Fruit fly (Drosophila melanogaster) whole organism, embryonic: Measurements from ENCODE around the gene CG42854.

Source experiments
- Awh ChIP-seq: fragments of 200-800 bp; sonication (Bioruptor generic); IDR thresholded peaks from 2 replicates; pipeline ENCODE4, ENCODE4 v1.3.6; 2022; ENCODE audit warnings: missing biosample characterization, missing genetic modification characterization
- Bgb ChIP-seq: fragments of 200-800 bp; sonication (Bioruptor generic); IDR thresholded peaks from 2 replicates; pipeline ENCODE4 v1.3.6; 2022; ENCODE audit warnings: missing biosample characterization, missing genetic modification characterization; ENCODE audit not compliant: partially characterized antibody
- CG11456 ChIP-seq: fragments of 200-800 bp; sonication (Bioruptor generic); IDR thresholded peaks from 3 replicates; pipeline ENCODE4 v1.3.6; 2022; ENCODE audit warnings: missing biosample characterization, missing genetic modification characterization
- CG11504 ChIP-seq: fragments of 200-800 bp; sonication (Bioruptor generic); optimal IDR thresholded peaks from 3 replicates; lab custom pipeline; 2019; ENCODE audit warnings: missing biosample characterization, mild to moderate bottlenecking, missing genetic modification characterization, moderate library complexity
- CG12391 ChIP-seq: fragments of 200-800 bp; sonication (Bioruptor generic); optimal IDR thresholded peaks from 3 replicates; lab custom pipeline; 2018; ENCODE audit warnings: missing biosample characterization, mild to moderate bottlenecking, missing genetic modification characterization, moderate library complexity
- CG12942 ChIP-seq: fragments of 200-800 bp; sonication (Bioruptor generic); optimal IDR thresholded peaks from 3 replicates; lab custom pipeline; 2016; ENCODE audit warnings: missing biosample characterization, missing genetic modification characterization
- CG13424 ChIP-seq: fragments of 200-800 bp; sonication (Bioruptor generic); optimal IDR thresholded peaks from 2 replicates; lab custom pipeline; 2019; ENCODE audit warnings: missing biosample characterization, mild to moderate bottlenecking, missing genetic modification characterization, moderate library complexity
- CG14710 ChIP-seq: fragments of 200-800 bp; sonication (Bioruptor generic); optimal IDR thresholded peaks from 3 replicates; lab custom pipeline; 2019; ENCODE audit warnings: missing biosample characterization, mild to moderate bottlenecking, missing genetic modification characterization, moderate library complexity
- CG17359 ChIP-seq: fragments of 200-800 bp; sonication (Bioruptor generic); optimal IDR thresholded peaks from 3 replicates; lab custom pipeline; 2018; ENCODE audit warnings: missing biosample characterization, mild to moderate bottlenecking, missing genetic modification characterization, moderate library complexity
- CG17912 ChIP-seq: fragments of 200-800 bp; sonication (Bioruptor generic); optimal IDR thresholded peaks from 2 replicates; lab custom pipeline; 2018; ENCODE audit warnings: missing biosample characterization, mild to moderate bottlenecking, missing genetic modification characterization
- CG18262 ChIP-seq: fragments of 200-800 bp; optimal IDR thresholded peaks from 3 replicates; lab custom pipeline; 2019; ENCODE audit warnings: missing biosample characterization, mild to moderate bottlenecking, missing genetic modification characterization, moderate library complexity
- CG2678 ChIP-seq: fragments of 200-800 bp; sonication (Bioruptor generic); optimal IDR thresholded peaks from 3 replicates; lab custom pipeline; 2019; ENCODE audit warnings: missing biosample characterization, mild to moderate bottlenecking, missing genetic modification characterization, moderate library complexity
- CG4707 ChIP-seq: fragments of 200-800 bp; sonication (Bioruptor generic); optimal IDR thresholded peaks from 2 replicates; lab custom pipeline; 2018; ENCODE audit warnings: missing biosample characterization, mild to moderate bottlenecking, missing genetic modification characterization, moderate library complexity
- CG6272 ChIP-seq: fragments of 200-800 bp; sonication (Bioruptor generic); IDR thresholded peaks from 2 replicates; pipeline ENCODE4 v1.3.6; 2022; ENCODE audit warnings: missing biosample characterization, missing genetic modification characterization
- CG6683 ChIP-seq: fragments of 200-800 bp; sonication (Bioruptor generic); optimal IDR thresholded peaks from 2 replicates; lab custom pipeline; 2017; ENCODE audit warnings: missing biosample characterization, mild to moderate bottlenecking, missing genetic modification characterization, missing genetic modification reagents
- CG6689 ChIP-seq: fragments of 200-800 bp; sonication (Bioruptor generic); IDR thresholded peaks from 2 replicates; pipeline ENCODE4 v1.3.6; 2022; ENCODE audit warnings: missing biosample characterization, missing genetic modification characterization
- CG7556 ChIP-seq: fragments of 200-800 bp; sonication (Bioruptor generic); optimal IDR thresholded peaks from 2 replicates; lab custom pipeline; 2017; ENCODE audit warnings: missing biosample characterization, mild to moderate bottlenecking, missing genetic modification characterization
- Camta ChIP-seq: fragments of 200-800 bp; sonication (Bioruptor generic); optimal IDR thresholded peaks from 2 replicates; lab custom pipeline; 2016; ENCODE audit warnings: missing biosample characterization, missing genetic modification characterization
- CoRest ChIP-seq: fragments of 200-800 bp; sonication (Bioruptor generic); optimal IDR thresholded peaks from 3 replicates; lab custom pipeline; 2018; ENCODE audit warnings: missing biosample characterization, mild to moderate bottlenecking, missing genetic modification characterization, moderate library complexity
- Dbx ChIP-seq: fragments of 200-800 bp; sonication (Bioruptor generic); IDR thresholded peaks from 3 replicates; pipeline ENCODE4 v1.3.6; 2022; ENCODE audit warnings: missing biosample characterization, missing genetic modification characterization
- Drgx ChIP-seq: fragments of 200-800 bp; sonication (Bioruptor generic); IDR thresholded peaks from 2 replicates; pipeline ENCODE4 v1.3.6; 2022; ENCODE audit warnings: missing biosample characterization, missing genetic modification characterization
- Eip74EF ChIP-seq, 2 experiments: fragments of 200-800 bp in 1 of 2; fragments of >200 bp in 1 of 2; sonication (Bioruptor generic) in 1 of 2; optimal IDR thresholded peaks; 2 replicates each; lab custom pipeline; 2017 to 2019; ENCODE audit warnings: missing biosample characterization in 2 of 2, missing genetic modification characterization in 2 of 2, mild to moderate bottlenecking in 1 of 2, moderate library complexity in 1 of 2
- Ets65A ChIP-seq: fragments of 200-800 bp; sonication (Bioruptor generic); peaks from one replicate; lab custom pipeline; 2016; ENCODE audit warnings: missing biosample characterization, missing genetic modification characterization
- Lpt ChIP-seq: fragments of >200 bp; optimal IDR thresholded peaks from 2 replicates; lab custom pipeline; 2018; ENCODE audit warnings: missing biosample characterization, missing genetic modification characterization
- Max ChIP-seq: fragments of 200-800 bp; sonication (Bioruptor generic); optimal IDR thresholded peaks from 2 replicates; lab custom pipeline; 2016; ENCODE audit warnings: missing biosample characterization, mild to moderate bottlenecking, missing genetic modification characterization
- Nf-YC ChIP-seq: fragments of 200-800 bp; optimal IDR thresholded peaks from 3 replicates; lab custom pipeline; 2019; ENCODE audit warnings: missing biosample characterization, mild to moderate bottlenecking, missing genetic modification characterization, moderate library complexity
- btn ChIP-seq: fragments of 200-800 bp; sonication (Bioruptor generic); optimal IDR thresholded peaks from 2 replicates; lab custom pipeline; 2016; ENCODE audit warnings: missing biosample characterization, missing genetic modification characterization
- caup ChIP-seq: fragments of 200-800 bp; sonication (Bioruptor generic); optimal IDR thresholded peaks from 3 replicates; lab custom pipeline; 2017; ENCODE audit warnings: missing biosample characterization, mild to moderate bottlenecking, missing genetic modification characterization, moderate library complexity; ENCODE audit not compliant: severe bottlenecking
- dmrt11E ChIP-seq: fragments of 200-800 bp; sonication (Bioruptor generic); optimal IDR thresholded peaks from 3 replicates; lab custom pipeline; 2018; ENCODE audit warnings: missing biosample characterization, mild to moderate bottlenecking, missing genetic modification characterization, moderate library complexity
- dmrt99B ChIP-seq: fragments of 200-800 bp; sonication (Bioruptor generic); optimal IDR thresholded peaks from 2 replicates; lab custom pipeline; 2018; ENCODE audit warnings: missing biosample characterization, mild to moderate bottlenecking, missing genetic modification characterization, moderate library complexity
- dysf ChIP-seq: fragments of 200-800 bp; sonication (Bioruptor generic); IDR thresholded peaks from 3 replicates; pipeline ENCODE4 v1.3.6; 2022; ENCODE audit warnings: missing biosample characterization, missing genetic modification characterization
- en ChIP-seq: fragments of 200-800 bp; sonication (Bioruptor generic); optimal IDR thresholded peaks from 2 replicates; lab custom pipeline; 2016; ENCODE audit warnings: missing biosample characterization, missing genetic modification characterization
- esg ChIP-seq: fragments of 200-800 bp; sonication (Bioruptor generic); conservative IDR thresholded peaks from 2 replicates; pipeline ENCODE4 v1.3.6; 2022; ENCODE audit warnings: missing biosample characterization, missing genetic modification characterization
- fd96Cb ChIP-seq: fragments of 200-800 bp; sonication (Bioruptor generic); optimal IDR thresholded peaks from 2 replicates; lab custom pipeline; 2018; ENCODE audit warnings: missing biosample characterization, mild to moderate bottlenecking, missing genetic modification characterization, moderate library complexity
- gem ChIP-seq: fragments of 200-800 bp; sonication (Bioruptor generic); optimal IDR thresholded peaks from 2 replicates; lab custom pipeline; 2019; ENCODE audit warnings: missing biosample characterization, mild to moderate bottlenecking, missing genetic modification characterization, moderate library complexity
- grau ChIP-seq: fragments of 200-800 bp; optimal IDR thresholded peaks from 3 replicates; lab custom pipeline; 2019; ENCODE audit warnings: missing biosample characterization, mild to moderate bottlenecking, missing genetic modification characterization, moderate library complexity
- gt ChIP-seq: fragments of 200-800 bp; sonication (Bioruptor generic); IDR thresholded peaks from 2 replicates; pipeline ENCODE4 v1.3.6; 2022; ENCODE audit warnings: missing biosample characterization, missing genetic modification characterization
- jing ChIP-seq: fragments of 200-800 bp; sonication (Bioruptor generic); optimal IDR thresholded peaks from 2 replicates; lab custom pipeline; 2018; ENCODE audit warnings: missing biosample characterization, mild to moderate bottlenecking, missing genetic modification characterization
- nerfin-1 ChIP-seq: fragments of 200-800 bp; sonication (Bioruptor generic); optimal IDR thresholded peaks from 3 replicates; lab custom pipeline; 2019; ENCODE audit warnings: missing biosample characterization, mild to moderate bottlenecking, missing genetic modification characterization, moderate library complexity
- nom ChIP-seq: fragments of 200-800 bp; sonication (Bioruptor generic); optimal IDR thresholded peaks from 2 replicates; lab custom pipeline; 2017; ENCODE audit warnings: missing biosample characterization, missing genetic modification characterization, mild to moderate bottlenecking, moderate library complexity, missing genetic modification reagents
- sens ChIP-seq: fragments of 200-800 bp; sonication (Bioruptor generic); peaks from one replicate; lab custom pipeline; 2016; ENCODE audit warnings: missing biosample characterization, missing genetic modification characterization
- sens-2 ChIP-seq: fragments of 200-800 bp; sonication (Bioruptor generic); IDR thresholded peaks from 2 replicates; pipeline ENCODE4 v1.3.6; 2022; ENCODE audit warnings: missing biosample characterization, missing genetic modification characterization
- sima ChIP-seq: fragments of 200-800 bp; sonication (Bioruptor generic); optimal IDR thresholded peaks from 2 replicates; lab custom pipeline; 2016; ENCODE audit warnings: missing biosample characterization, missing genetic modification characterization
- so ChIP-seq: fragments of 200-800 bp; sonication (Bioruptor generic); IDR thresholded peaks from 3 replicates; pipeline ENCODE4 v1.3.6; 2022; ENCODE audit warnings: missing biosample characterization, missing genetic modification characterization
- toy ChIP-seq: fragments of 200-800 bp; sonication (Bioruptor generic); IDR thresholded peaks from 2 replicates; pipeline ENCODE4 v1.3.6; 2022; ENCODE audit warnings: missing biosample characterization, missing genetic modification characterization
- trem ChIP-seq: fragments of 200-800 bp; optimal IDR thresholded peaks from 3 replicates; lab custom pipeline; 2019; ENCODE audit warnings: missing biosample characterization, mild to moderate bottlenecking, missing genetic modification characterization, moderate library complexity
- ttk ChIP-seq: fragments of 200-800 bp; sonication (Bioruptor generic); IDR thresholded peaks from 2 replicates; pipeline ENCODE4 v2.1.2; 2022; ENCODE audit warnings: missing biosample characterization, missing genetic modification characterization
- unpg ChIP-seq: fragments of 200-800 bp; sonication (Bioruptor generic); optimal IDR thresholded peaks from 3 replicates; lab custom pipeline; 2018; ENCODE audit warnings: missing biosample characterization, mild to moderate bottlenecking, missing genetic modification characterization, moderate library complexity
- usp ChIP-seq: fragments of >200 bp; optimal IDR thresholded peaks from 2 replicates; lab custom pipeline; 2017; ENCODE audit warnings: missing biosample characterization, missing genetic modification characterization
- wor ChIP-seq: fragments of 200-800 bp; sonication (Bioruptor generic); IDR thresholded peaks from 2 replicates; pipeline ENCODE4 v1.3.6; 2022; ENCODE audit warnings: missing biosample characterization, missing genetic modification characterization
- zen ChIP-seq: fragments of 200-800 bp; sonication (Bioruptor generic); optimal IDR thresholded peaks from 3 replicates; lab custom pipeline; 2018; ENCODE audit warnings: missing biosample characterization, mild to moderate bottlenecking, missing genetic modification characterization, moderate library complexity

CG42854 gene

DNA sequence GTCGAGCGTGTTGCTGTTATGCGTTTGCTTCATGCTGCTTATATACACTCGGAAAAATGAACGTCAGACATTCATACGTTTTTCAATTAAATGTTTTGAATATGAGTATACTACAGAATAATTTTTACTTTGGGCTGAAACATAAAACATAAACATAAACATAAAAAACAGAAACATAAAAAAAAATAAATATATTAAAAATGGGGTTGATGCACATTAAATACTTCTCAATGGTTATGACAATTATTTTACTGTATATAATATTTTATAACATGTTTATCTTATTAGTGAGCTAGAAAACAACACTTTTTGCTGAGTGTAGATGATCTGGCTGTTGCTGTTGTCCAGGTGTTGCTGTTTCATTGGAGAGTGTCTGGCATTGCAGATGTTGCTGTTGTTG, 9.4 kb downstream of the CG42854 start (continued):
- no peak for TF ChIP-seq CG4707 (GFP tag; lab: Kevin White, UChicago)
- TF ChIP-seq Awh (GFP tag; lab: Robert Waterston, UW): no peak
- no peak for TF ChIP-seq caup (GFP tag; lab: Kevin White, UChicago)
- TF ChIP-seq CG17912 (GFP tag; lab: Kevin White, UChicago): no peak
- TF ChIP-seq sens-2 (GFP tag; lab: Robert Waterston, UW): no peak
- peak; percentile 11 for TF ChIP-seq CG7556 (GFP tag; lab: Kevin White, UChicago)
- TF ChIP-seq CG12942: no peak
- TF ChIP-seq nom (GFP tag; lab: Kevin White, UChicago): peak; percentile 4
- TF ChIP-seq CG18262: peak; percentile 41
- TF ChIP-seq trem (tag; lab: Kevin White, UChicago): no peak
- TF ChIP-seq dysf (GFP tag; lab: Robert Waterston, UW): 0 out of 3 replicates have a peak, but pooled peaks have one; percentile 5
- TF ChIP-seq CG12391 (tag; lab: Kevin White, UChicago): peak; percentile 35
- no peak for TF ChIP-seq gt (GFP tag; lab: Robert Waterston, UW)
- no peak for TF ChIP-seq CG2678 (tag; lab: Kevin White, UChicago)
- TF ChIP-seq unpg (GFP tag; lab: Kevin White, UChicago): peak; percentile 39
- no peak for TF ChIP-seq toy (GFP tag; lab: Robert Waterston, UW)
- no peak for TF ChIP-seq Max (GFP tag; lab: Kevin White, UChicago)
- TF ChIP-seq wor (GFP tag; lab: Robert Waterston, UW): 0 out of 2 replicates have a peak, but pooled peaks have one; percentile 23
- no peak for TF ChIP-seq Camta
- no peak for TF ChIP-seq jing (GFP tag; lab: Kevin White, UChicago)
- TF ChIP-seq esg (GFP tag; lab: Robert Waterston, UW): 0 out of 2 replicates have a peak, but pooled peaks have one; percentile 7
- TF ChIP-seq CG6689 (GFP tag; lab: Robert Waterston, UW): 0 out of 2 replicates have a peak, but pooled peaks have one; percentile 5
- TF ChIP-seq CG11456 (GFP tag; lab: Robert Waterston, UW): no peak
- no peak for TF ChIP-seq so (GFP tag; lab: Robert Waterston, UW)
- no peak for TF ChIP-seq btn (GFP tag; lab: Kevin White, UChicago)
- TF ChIP-seq zen (tag; lab: Kevin White, UChicago): peak; percentile 17
- TF ChIP-seq CG6683: no peak
- peak; percentile 67 for TF ChIP-seq dmrt99B
- peak; percentile 68 for TF ChIP-seq CG11504 (tag; lab: Kevin White, UChicago)
- TF ChIP-seq Dbx (GFP tag; lab: Robert Waterston, UW): no peak
- TF ChIP-seq grau: peak; percentile 14
- TF ChIP-seq Bgb (GFP tag; lab: Robert Waterston, UW): no peak
- no peak for TF ChIP-seq nerfin-1 (tag; lab: Kevin White, UChicago)
- no peak for TF ChIP-seq usp (GFP tag; lab: Kevin White, UChicago)
- no peak for TF ChIP-seq en (GFP tag; lab: Kevin White, UChicago)
- TF ChIP-seq Ets65A (GFP tag; lab: Kevin White, UChicago): peak; percentile 41
- peak; percentile 49 for TF ChIP-seq CG17359
- no peak for TF ChIP-seq ttk
- TF ChIP-seq Lpt (GFP tag; lab: Kevin White, UChicago): no peak
- peak; percentile 67 for TF ChIP-seq gem (tag; lab: Kevin White, UChicago)
- peak in 1 of 2 experiments; percentile 21 for TF ChIP-seq Eip74EF (GFP tag; optimal IDR thresholded peaks at IDR 0.05; lab: Kevin White, UChicago)
- TF ChIP-seq CoRest: peak; percentile 21
- TF ChIP-seq CG13424 (tag; lab: Kevin White, UChicago): peak; percentile 20
- TF ChIP-seq fd96Cb (tag; lab: Kevin White, UChicago): peak; percentile 30
- no peak for TF ChIP-seq Nf-YC (tag; lab: Kevin White, UChicago)
- peak; percentile 58 for TF ChIP-seq sens (GFP tag; lab: Kevin White, UChicago)
- peak; percentile 65 for TF ChIP-seq Drgx (GFP tag; lab: Robert Waterston, UW)
- peak; percentile 14 for TF ChIP-seq CG14710 (tag; lab: Kevin White, UChicago)
- TF ChIP-seq CG6272 (GFP tag; lab: Robert Waterston, UW): no peak
- TF ChIP-seq sima (GFP tag; lab: Kevin White, UChicago): no peak
- peak; percentile 28 for TF ChIP-seq dmrt11E (tag; lab: Kevin White, UChicago)
